Fruit fly (Drosophila melanogaster) whole organism: Measurements from ENCODE around the gene EMC3.

Source experiments
- CG8478 ChIP-seq: fragments of >200 bp; optimal IDR thresholded peaks from 2 replicates; lab custom pipeline; 2018; ENCODE audit warnings: inconsistent platforms
- Dll ChIP-seq: fragments of >200 bp; optimal IDR thresholded peaks from 2 replicates; lab custom pipeline; 2017
- EcR ChIP-seq, 2 experiments: fragments of >200 bp; optimal IDR thresholded peaks; 2 replicates each; lab custom pipeline; 2017; ENCODE audit warnings: missing biosample characterization in 2 of 2, missing genetic modification characterization in 2 of 2, missing genetic modification reagents in 2 of 2
- pan ChIP-seq: fragments of >200 bp; optimal IDR thresholded peaks from 2 replicates; lab custom pipeline; 2017
- psq ChIP-seq: fragments of >200 bp; optimal IDR thresholded peaks from 2 replicates; lab custom pipeline; 2017
- usp ChIP-seq: fragments of >200 bp; optimal IDR thresholded peaks from 2 replicates; lab custom pipeline; 2017; ENCODE audit warnings: missing biosample characterization, missing genetic modification characterization, mixed read lengths

dm6 chr2L:10687009-10687793, 45.0 kb downstream of the EMC3 start, which contains the start of gene CG7296:
- TF ChIP-seq pan (lab: Kevin White, UChicago): no peak
- no peak for TF ChIP-seq usp (GFP tag; lab: Kevin White, UChicago)
- TF ChIP-seq Dll: no peak
- no peak for TF ChIP-seq EcR (GFP tag; optimal IDR thresholded peaks at IDR 0.05; lab: Kevin White, UChicago)
- no peak for TF ChIP-seq CG8478 (lab: Kevin White, UChicago)
- no peak for TF ChIP-seq psq (lab: Kevin White, UChicago)
